Fruit fly (Drosophila melanogaster) whole organism, wandering third instar larva: ENCODE results near the gene CG15200.

Experiments
- Abd-B ChIP-seq: fragments of >200 bp; optimal IDR thresholded peaks from 2 replicates; lab custom pipeline; 2017; ENCODE audit warnings: missing biosample characterization, missing genetic modification characterization
- CG32264 ChIP-seq: fragments of 200-800 bp; sonication (Bioruptor generic); optimal IDR thresholded peaks from 2 replicates; lab custom pipeline; 2016; ENCODE audit warnings: missing biosample characterization, missing genetic modification characterization
- CrebA ChIP-seq: fragments of 200-800 bp; sonication (Bioruptor generic); optimal IDR thresholded peaks from 2 replicates; lab custom pipeline; 2016; ENCODE audit warnings: missing biosample characterization, mild to moderate bottlenecking, missing genetic modification characterization, borderline replicate concordance
- Dfd ChIP-seq: fragments of >200 bp; optimal IDR thresholded peaks from 2 replicates; lab custom pipeline; 2017; ENCODE audit warnings: missing biosample characterization, missing genetic modification characterization
- Dif ChIP-seq: fragments of 200-275, 200-300 bp; sonication (Bioruptor generic); optimal IDR thresholded peaks from 2 replicates; lab custom pipeline; 2018; ENCODE audit warnings: missing biosample characterization, missing genetic modification characterization; ENCODE audit not compliant: partially characterized antibody
- HLH106 ChIP-seq: fragments of 200-800 bp; optimal IDR thresholded peaks from 3 replicates; lab custom pipeline; 2019; ENCODE audit warnings: missing biosample characterization, mild to moderate bottlenecking, missing genetic modification characterization, moderate library complexity
- Hnf4 ChIP-seq: fragments of 200-800 bp; sonication (Bioruptor generic); optimal IDR thresholded peaks from 2 replicates; lab custom pipeline; 2016; ENCODE audit warnings: missing biosample characterization, mild to moderate bottlenecking, missing genetic modification characterization
- Hr83 ChIP-seq: fragments of 200-300 bp; sonication (Bioruptor generic); optimal IDR thresholded peaks from 2 replicates; lab custom pipeline; 2016; ENCODE audit warnings: missing biosample characterization, mild to moderate bottlenecking, missing genetic modification characterization, moderate library complexity; ENCODE audit not compliant: poor library complexity, severe bottlenecking
- Jra ChIP-seq: sonication (Bioruptor generic); optimal IDR thresholded peaks from 2 replicates; lab custom pipeline; 2016; ENCODE audit warnings: missing biosample characterization, missing genetic modification characterization
- Mio ChIP-seq: sonication (Bioruptor generic); optimal IDR thresholded peaks from 2 replicates; lab custom pipeline; 2016; ENCODE audit warnings: missing biosample characterization, missing genetic modification characterization
- Myc ChIP-seq: fragments of >200 bp; optimal IDR thresholded peaks from 2 replicates; lab custom pipeline; 2017
- N ChIP-seq: fragments of >200 bp; optimal IDR thresholded peaks from 2 replicates; lab custom pipeline; 2018; ENCODE audit warnings: missing biosample characterization, missing external identifiers, missing genetic modification characterization
- OdsH ChIP-seq: fragments of 200-800 bp; sonication (Bioruptor generic); optimal IDR thresholded peaks from 2 replicates; lab custom pipeline; 2016; ENCODE audit warnings: missing biosample characterization, mild to moderate bottlenecking, missing genetic modification characterization
- Rel ChIP-seq, 2 experiments: fragments of 200-800 bp; sonication (Bioruptor generic) in 1 of 2; optimal IDR thresholded peaks; 2 replicates in 1 of 2; 3 replicates in 1 of 2; lab custom pipeline; 2016 to 2019; ENCODE audit warnings: mild to moderate bottlenecking in 2 of 2, missing biosample characterization in 2 of 2, missing genetic modification characterization in 2 of 2, moderate library complexity in 1 of 2
- br ChIP-seq: fragments of 200-800 bp; sonication (Bioruptor generic); optimal IDR thresholded peaks from 2 replicates; lab custom pipeline; 2016; ENCODE audit warnings: missing biosample characterization, missing genetic modification characterization
- brk ChIP-seq: fragments of 200-800 bp; sonication (Bioruptor generic); optimal IDR thresholded peaks from 2 replicates; lab custom pipeline; 2016; ENCODE audit warnings: missing biosample characterization, mild to moderate bottlenecking, missing genetic modification characterization
- dl ChIP-seq, 2 experiments: fragments of 175-275, 200-275 bp in 1 of 2; fragments of 200-275 bp in 1 of 2; sonication (Bioruptor generic); optimal IDR thresholded peaks; lab custom pipeline; 2018; ENCODE audit warnings: mild to moderate bottlenecking in 2 of 2, missing biosample characterization in 2 of 2, missing genetic modification characterization in 2 of 2, moderate library complexity in 2 of 2; ENCODE audit not compliant: partially characterized antibody in 2 of 2, insufficient read depth in 1 of 2
- foxo ChIP-seq, 2 experiments: fragments of 200-800 bp; sonication (Bioruptor generic); optimal IDR thresholded peaks; 2 replicates in 1 of 2; 3 replicates in 1 of 2; lab custom pipeline; 2016 to 2017; ENCODE audit warnings: missing biosample characterization in 2 of 2, missing genetic modification characterization in 2 of 2
- fru ChIP-seq: fragments of 200-800 bp; sonication (Bioruptor generic); optimal IDR thresholded peaks from 3 replicates; lab custom pipeline; 2016; ENCODE audit warnings: missing biosample characterization, mild to moderate bottlenecking, missing genetic modification characterization
- h ChIP-seq: fragments of 200-800 bp; sonication (Bioruptor generic); optimal IDR thresholded peaks from 3 replicates; lab custom pipeline; 2016; ENCODE audit warnings: missing biosample characterization, mild to moderate bottlenecking, missing genetic modification characterization
- jim ChIP-seq: fragments of 175-275, 200-325 bp; sonication (Bioruptor generic); optimal IDR thresholded peaks from 2 replicates; lab custom pipeline; 2016; ENCODE audit warnings: missing biosample characterization, mild to moderate bottlenecking, missing genetic modification characterization
- psq ChIP-seq: fragments of 200-800 bp; sonication (Bioruptor generic); optimal IDR thresholded peaks from 3 replicates; lab custom pipeline; 2017; ENCODE audit warnings: missing biosample characterization, mild to moderate bottlenecking, missing genetic modification characterization, moderate library complexity
- rgr ChIP-seq: fragments of 200-800 bp; sonication (Bioruptor generic); optimal IDR thresholded peaks from 3 replicates; lab custom pipeline; 2016; ENCODE audit warnings: missing biosample characterization, mild to moderate bottlenecking, missing genetic modification characterization
- sage ChIP-seq: fragments of 200-800 bp; sonication (Bioruptor generic); optimal IDR thresholded peaks from 2 replicates; lab custom pipeline; 2016; ENCODE audit warnings: missing biosample characterization, mild to moderate bottlenecking, missing genetic modification characterization
- sv ChIP-seq: fragments of 200-800 bp; sonication (Bioruptor generic); optimal IDR thresholded peaks from 3 replicates; lab custom pipeline; 2016; ENCODE audit warnings: missing biosample characterization, missing genetic modification characterization
- tai ChIP-seq: sonication (Bioruptor generic); optimal IDR thresholded peaks from 2 replicates; lab custom pipeline; 2016; ENCODE audit warnings: missing biosample characterization, missing genetic modification characterization
- woc ChIP-seq: sonication (Bioruptor generic); optimal IDR thresholded peaks from 2 replicates; lab custom pipeline; 2016; ENCODE audit warnings: missing biosample characterization, mild to moderate bottlenecking, missing genetic modification characterization

CG15200 gene

dm6 chrX:11153826-11154510, 28.8 kb upstream of the CG15200 start, which contains the start of the genes rtv and Dlic:
rtv (minus strand) TSS chrX:11153990.
Dlic (plus strand) TSS chrX:11154421.
- peak; percentile 99 for TF ChIP-seq psq (GFP tag; lab: Kevin White, UChicago)
- peak; percentile 8 for TF ChIP-seq rgr (GFP tag; lab: Kevin White, UChicago)
- TF ChIP-seq Rel (GFP tag; optimal IDR thresholded peaks at IDR 0.05; lab: Kevin White, UChicago): no peak
- TF ChIP-seq Rel (tag; optimal IDR thresholded peaks at IDR 0.05; lab: Kevin White, UChicago): peak; percentile 43
- TF ChIP-seq dl (GFP tag; optimal IDR thresholded peaks at IDR 0.05; lab: Kevin White, UChicago; ENCODE audit: insufficient read depth in 1 of 2, partially characterized antibody in 2 of 2): no peak
- TF ChIP-seq fru (GFP tag; lab: Kevin White, UChicago): peak; percentile 45
- TF ChIP-seq h (GFP tag; lab: Kevin White, UChicago): no peak
- peak; percentile 29 for TF ChIP-seq HLH106 (tag; lab: Kevin White, UChicago)
- TF ChIP-seq Myc (lab: Kevin White, UChicago): peak; percentile 65
- peak in 1 of 2 experiments; percentile 51 for TF ChIP-seq foxo (GFP tag; optimal IDR thresholded peaks at IDR 0.05; lab: Kevin White, UChicago)
- TF ChIP-seq Mio: no peak
- no peak for TF ChIP-seq Hr83 (GFP tag; lab: Kevin White, UChicago)
- no peak for TF ChIP-seq brk (GFP tag; lab: Kevin White, UChicago)
- TF ChIP-seq, all 38 proteins: peak for 7

dm6 chrX:11154511-11155197, 28.1 kb upstream of the CG15200 start:
- TF ChIP-seq CrebA (GFP tag; lab: Kevin White, UChicago): no peak
- TF ChIP-seq OdsH: peak; percentile 8
- no peak for TF ChIP-seq tai (GFP tag; lab: Kevin White, UChicago)
- no peak for TF ChIP-seq foxo (GFP tag; optimal IDR thresholded peaks at IDR 0.05; lab: Kevin White, UChicago)
- TF ChIP-seq rgr (GFP tag; lab: Kevin White, UChicago): peak; percentile 30
- TF ChIP-seq jim (GFP tag; lab: Kevin White, UChicago): no peak
- TF ChIP-seq Dif (GFP tag; lab: Kevin White, UChicago): peak; percentile 60
- peak; percentile 98 for TF ChIP-seq psq (GFP tag; lab: Kevin White, UChicago)
- TF ChIP-seq fru (GFP tag; lab: Kevin White, UChicago): no peak
- peak; percentile 58 to 86 for TF ChIP-seq dl (GFP tag; optimal IDR thresholded peaks at IDR 0.05; lab: Kevin White, UChicago; ENCODE audit: insufficient read depth in 1 of 2, partially characterized antibody in 2 of 2)
- TF ChIP-seq brk (GFP tag; lab: Kevin White, UChicago): no peak
- peak; percentile 50 for TF ChIP-seq Hr83 (GFP tag; lab: Kevin White, UChicago)
- TF ChIP-seq N: no peak
- TF ChIP-seq Dfd: no peak
- no peak for TF ChIP-seq br (GFP tag; lab: Kevin White, UChicago)
- no peak for TF ChIP-seq Mio
- TF ChIP-seq Abd-B (GFP tag; lab: Kevin White, UChicago): no peak

DNA sequence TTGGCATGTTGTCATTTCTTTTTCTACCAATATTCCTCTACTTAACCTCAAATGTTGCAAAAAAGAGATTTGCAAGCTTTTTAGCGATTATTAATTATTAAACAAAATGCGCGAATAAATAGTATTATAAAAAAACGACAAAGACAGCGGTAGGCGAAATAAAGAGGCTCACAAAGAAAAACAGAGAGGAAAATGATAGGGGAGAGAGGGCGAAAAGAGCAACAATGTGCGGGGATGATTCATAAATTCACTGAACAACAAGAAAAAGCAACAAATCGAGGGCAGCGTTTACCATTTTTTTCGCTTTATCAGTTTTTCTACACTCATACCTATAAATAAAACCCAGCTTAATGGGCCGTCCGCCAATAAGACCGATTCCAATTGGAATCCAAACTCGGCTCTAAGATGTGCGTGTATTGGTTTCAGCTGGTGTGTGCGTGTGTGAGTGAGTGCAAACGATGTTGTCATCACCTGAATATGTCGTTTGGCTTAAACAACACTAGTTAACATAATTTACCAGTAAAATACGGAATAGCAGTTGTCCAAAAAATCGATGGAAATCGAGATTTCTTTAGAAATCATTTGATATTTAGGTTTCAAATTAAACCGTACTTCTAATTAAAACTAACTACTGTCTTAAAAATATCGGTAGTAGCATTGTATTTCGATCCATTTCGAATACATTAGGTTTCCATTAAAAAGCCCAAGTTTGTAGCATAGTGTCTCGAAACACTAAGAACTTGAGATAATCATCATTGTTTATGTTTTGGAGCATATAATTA, 26.7 kb upstream of the CG15200 start:
- TF ChIP-seq sv (GFP tag; lab: Kevin White, UChicago) (no peak), Dfd (no peak), sage (no peak), woc (GFP tag; lab: Kevin White, UChicago) (no peak), Jra (GFP tag; lab: Kevin White, UChicago) (no peak), CG32264 (no peak), psq (GFP tag; lab: Kevin White, UChicago) (peak; percentile 16), fru (GFP tag; lab: Kevin White, UChicago) (no peak), Hnf4 (GFP tag; lab: Kevin White, UChicago) (no peak), Rel (GFP tag; optimal IDR thresholded peaks at IDR 0.05; lab: Kevin White, UChicago) (no peak), Rel (tag; optimal IDR thresholded peaks at IDR 0.05; lab: Kevin White, UChicago) (no peak), br (GFP tag; lab: Kevin White, UChicago) (no peak), foxo (GFP tag; optimal IDR thresholded peaks at IDR 0.05; lab: Kevin White, UChicago) (peak in 1 of 2 experiments; percentile 24)
